Worm (Caenorhabditis elegans) whole organism, L4 larva: ENCODE results near the gene nspa-2.

Experiments
- T20F7.1 ChIP-seq: fragments of 200-800 bp; sonication (Bioruptor generic); optimal IDR thresholded peaks from 2 replicates; lab custom pipeline; 2018; ENCODE audit warnings: mild to moderate bottlenecking, missing genetic modification characterization, missing compliant biosample characterization
- T26A8.4 ChIP-seq: fragments of 200-800 bp; sonication (Bioruptor generic); IDR thresholded peaks from 2 replicates; pipeline ENCODE4 v1.3.6; 2022; ENCODE audit warnings: missing genetic modification characterization, missing compliant biosample characterization
- ZK337.2 ChIP-seq: fragments of 200-800 bp; sonication (Bioruptor generic); IDR thresholded peaks from 2 replicates; pipeline ENCODE4 v1.3.6; 2022; ENCODE audit warnings: missing genetic modification reagents, missing genetic modification characterization, missing compliant biosample characterization
- ZK546.5 ChIP-seq, 2 experiments: sonication (generic microtip); optimal IDR thresholded peaks; 2 replicates each; lab custom pipeline; 2017; ENCODE audit warnings: missing biosample characterization in 2 of 2, missing genetic modification characterization in 2 of 2
- aha-1 ChIP-seq: fragments of 150-350 bp; peaks from one replicate; lab custom pipeline; 2014; ENCODE audit warnings: missing biosample characterization, missing genetic modification characterization
- aly-2 ChIP-seq: sonication (generic microtip); optimal IDR thresholded peaks from 2 replicates; lab custom pipeline; 2018; ENCODE audit warnings: missing biosample characterization, missing genetic modification characterization
- ceh-32 ChIP-seq: sonication (generic microtip); optimal IDR thresholded peaks from 2 replicates; lab custom pipeline; 2016; ENCODE audit warnings: mild to moderate bottlenecking, missing genetic modification characterization, missing compliant biosample characterization; ENCODE audit not compliant: poor library complexity
- ceh-82 ChIP-seq: sonication (generic microtip); optimal IDR thresholded peaks from 2 replicates; lab custom pipeline; 2017; ENCODE audit warnings: missing biosample characterization, missing genetic modification characterization
- ces-1 ChIP-seq: fragments of 150-350 bp; sonication (generic microtip); optimal IDR thresholded peaks from 4 replicates; lab custom pipeline; 2014; ENCODE audit warnings: missing biosample characterization, missing genetic modification reagents, missing genetic modification characterization
- ctbp-1 ChIP-seq: fragments of 200-800 bp; sonication (Bioruptor generic); IDR thresholded peaks from 2 replicates; pipeline ENCODE4 v1.3.6; 2022; ENCODE audit warnings: missing genetic modification reagents, missing genetic modification characterization, missing compliant biosample characterization
- daf-16 ChIP-seq, 3 experiments: sonication (generic microtip); optimal IDR thresholded peaks; 2 replicates each; lab custom pipeline; 2016 to 2017; ENCODE audit warnings: missing genetic modification characterization in 3 of 3, missing genetic modification reagents in 3 of 3, mild to moderate bottlenecking in 2 of 3, missing compliant biosample characterization in 2 of 3, missing biosample characterization in 1 of 3, moderate library complexity in 1 of 3
- daf-8 ChIP-seq: fragments of 200-800 bp; sonication (Bioruptor generic); IDR thresholded peaks from 2 replicates; pipeline ENCODE4 v1.3.6; 2022; ENCODE audit warnings: missing genetic modification characterization, missing compliant biosample characterization
- dmd-6 ChIP-seq: fragments of 200-800 bp; sonication (Bioruptor generic); IDR thresholded peaks from 2 replicates; pipeline ENCODE4 v1.3.6; 2022; ENCODE audit warnings: missing genetic modification reagents, missing genetic modification characterization, missing compliant biosample characterization
- dve-1 ChIP-seq: sonication (generic microtip); optimal IDR thresholded peaks from 2 replicates; lab custom pipeline; 2017; ENCODE audit warnings: antibody characterized with exemption, mild to moderate bottlenecking, missing genetic modification characterization, missing compliant biosample characterization; ENCODE audit not compliant: insufficient read depth
- gei-8 ChIP-seq: fragments of 200-800 bp; sonication (Bioruptor generic); optimal IDR thresholded peaks from 2 replicates; lab custom pipeline; 2018; ENCODE audit warnings: mild to moderate bottlenecking, missing genetic modification characterization, missing compliant biosample characterization
- hif-1 ChIP-seq, 2 experiments: sonication (generic microtip); optimal IDR thresholded peaks; 2 replicates each; lab custom pipeline; 2016 to 2017; ENCODE audit warnings: missing compliant biosample characterization in 2 of 2, missing genetic modification characterization in 2 of 2, missing genetic modification reagents in 2 of 2, missing genotype in 2 of 2, mild to moderate bottlenecking in 1 of 2
- hlh-11 ChIP-seq: fragments of 200-800 bp; sonication (Bioruptor generic); optimal IDR thresholded peaks from 2 replicates; lab custom pipeline; 2018; ENCODE audit warnings: mild to moderate bottlenecking, missing genetic modification characterization, missing compliant biosample characterization
- hlh-30 ChIP-seq: sonication (generic microtip); optimal IDR thresholded peaks from 2 replicates; lab custom pipeline; 2017; ENCODE audit warnings: antibody characterized with exemption, mild to moderate bottlenecking, missing genetic modification characterization, missing compliant biosample characterization; ENCODE audit not compliant: insufficient read depth
- lin-1 ChIP-seq: fragments of 200-800 bp; sonication (Bioruptor generic); IDR thresholded peaks from 2 replicates; pipeline ENCODE4 v1.3.6; 2022; ENCODE audit warnings: missing genetic modification reagents, missing genetic modification characterization, missing compliant biosample characterization
- lin-13 ChIP-seq: fragments of 150-350 bp; optimal IDR thresholded peaks from 2 replicates; lab custom pipeline; 2014; ENCODE audit warnings: missing biosample characterization, missing genetic modification reagents, missing genetic modification characterization
- lin-15B ChIP-seq: fragments of 150-350 bp; sonication (generic microtip); optimal IDR thresholded peaks from 3 replicates; lab custom pipeline; 2014; ENCODE audit warnings: missing biosample characterization, missing genetic modification characterization
- lin-38 ChIP-seq: fragments of 200-800 bp; sonication (Bioruptor generic); IDR thresholded peaks from 2 replicates; pipeline ENCODE4 v1.3.6; 2022; ENCODE audit warnings: missing genetic modification reagents, missing genetic modification characterization, missing compliant biosample characterization
- lsy-2 ChIP-seq, 2 experiments: fragments of 150-350 bp in 1 of 2; sonication (generic microtip) in 1 of 2; optimal IDR thresholded peaks; 2 replicates each; lab custom pipeline; 2014 to 2017; ENCODE audit warnings: missing biosample characterization in 2 of 2, missing genetic modification characterization in 2 of 2
- madf-9 ChIP-seq: fragments of 200-800 bp; sonication (Bioruptor generic); conservative IDR thresholded peaks from 2 replicates; pipeline ENCODE4 v1.3.6; 2022; ENCODE audit warnings: missing genetic modification reagents, missing genetic modification characterization, missing compliant biosample characterization
- mdl-1 ChIP-seq, 2 experiments: fragments of 150-350 bp in 1 of 2; sonication (generic microtip) in 1 of 2; optimal IDR thresholded peaks; 2 replicates each; lab custom pipeline; 2014 to 2017; ENCODE audit warnings: missing biosample characterization in 2 of 2, missing genetic modification characterization in 2 of 2
- mdt-29 ChIP-seq: fragments of 200-800 bp; sonication (Bioruptor generic); IDR thresholded peaks from 2 replicates; pipeline ENCODE4 v1.3.6; 2022; ENCODE audit warnings: missing genetic modification reagents, missing genetic modification characterization, missing compliant biosample characterization
- mep-1 ChIP-seq: fragments of 150-350 bp; sonication (generic microtip); optimal IDR thresholded peaks from 3 replicates; lab custom pipeline; 2014; ENCODE audit warnings: missing biosample characterization, missing genetic modification characterization
- mes-2 ChIP-seq: sonication (generic microtip); optimal IDR thresholded peaks from 2 replicates; lab custom pipeline; 2016; ENCODE audit warnings: missing genotype, mild to moderate bottlenecking, missing genetic modification characterization, missing compliant biosample characterization; ENCODE audit not compliant: poor library complexity, severe bottlenecking
- mxl-2 ChIP-seq: fragments of 200-800 bp; sonication (Bioruptor generic); conservative IDR thresholded peaks from 2 replicates; pipeline ENCODE4 v1.3.6; 2022; ENCODE audit warnings: missing genetic modification reagents, missing genetic modification characterization, missing compliant biosample characterization
- mxl-3 ChIP-seq: fragments of 200-800 bp; sonication (Bioruptor generic); optimal IDR thresholded peaks from 2 replicates; lab custom pipeline; 2018; ENCODE audit warnings: mild to moderate bottlenecking, missing genetic modification characterization, missing compliant biosample characterization
- nhr-102 ChIP-seq: sonication (generic microtip); optimal IDR thresholded peaks from 2 replicates; lab custom pipeline; 2016; ENCODE audit warnings: mild to moderate bottlenecking, missing genetic modification characterization, moderate library complexity, missing compliant biosample characterization
- nhr-11 ChIP-seq: fragments of 150-350 bp; optimal IDR thresholded peaks from 2 replicates; lab custom pipeline; 2014; ENCODE audit warnings: missing biosample characterization, missing genetic modification characterization
- nhr-28 ChIP-seq: fragments of 150-350 bp; optimal IDR thresholded peaks from 2 replicates; lab custom pipeline; 2014; ENCODE audit warnings: missing biosample characterization, missing genetic modification characterization
- nhr-48 ChIP-seq: sonication (generic microtip); optimal IDR thresholded peaks from 2 replicates; lab custom pipeline; 2016; ENCODE audit warnings: mild to moderate bottlenecking, missing genetic modification characterization, missing compliant biosample characterization
- nhr-6 ChIP-seq: fragments of 150-350 bp; optimal IDR thresholded peaks from 2 replicates; lab custom pipeline; 2014; ENCODE audit warnings: missing biosample characterization, missing genetic modification characterization
- nhr-77 ChIP-seq: fragments of 150-350 bp; optimal IDR thresholded peaks from 2 replicates; lab custom pipeline; 2014; ENCODE audit warnings: missing biosample characterization, missing genetic modification characterization
- pha-4 ChIP-seq, 2 experiments: fragments of 150-350 bp in 1 of 2; fragments of 200-800 bp in 1 of 2; sonication (Bioruptor generic) in 1 of 2; IDR thresholded peaks in 1 of 2; optimal IDR thresholded peaks in 1 of 2; 2 replicates each; pipeline versions ENCODE4 v1.3.6 to Lab custom; 2014 to 2022; ENCODE audit warnings: missing genetic modification characterization in 2 of 2, missing genetic modification reagents in 2 of 2, missing biosample characterization in 1 of 2, missing compliant biosample characterization in 1 of 2
- php-3 ChIP-seq: fragments of 200-800 bp; sonication (Bioruptor generic); IDR thresholded peaks from 2 replicates; pipeline ENCODE4 v1.3.6; 2022; ENCODE audit warnings: missing genetic modification reagents, missing genetic modification characterization, missing compliant biosample characterization
- rbr-2 ChIP-seq: sonication (generic microtip); optimal IDR thresholded peaks from 2 replicates; lab custom pipeline; 2016; ENCODE audit warnings: missing genotype, missing genetic modification characterization, missing compliant biosample characterization
- snpc-1.2 ChIP-seq: fragments of 200-800 bp; sonication (Bioruptor generic); IDR thresholded peaks from 2 replicates; pipeline ENCODE4 v1.3.6; 2022; ENCODE audit warnings: missing genetic modification reagents, missing genetic modification characterization, missing compliant biosample characterization
- tag-97 ChIP-seq: fragments of 200-800 bp; sonication (Bioruptor generic); IDR thresholded peaks from 2 replicates; pipeline ENCODE4 v1.3.6; 2022; ENCODE audit warnings: missing genetic modification characterization, missing compliant biosample characterization
- unc-62 ChIP-seq, 3 experiments: fragments of 150-350 bp in 1 of 3; sonication (generic microtip); optimal IDR thresholded peaks in 2 of 3; peaks in 1 of 3; 1 replicate in 1 of 3; 2 replicates in 2 of 3; lab custom pipeline; 2014 to 2017; ENCODE audit warnings: missing biosample characterization in 3 of 3, missing genetic modification characterization in 3 of 3, missing genetic modification reagents in 3 of 3, missing genotype in 1 of 3
- zfp-2 ChIP-seq: sonication (generic microtip); optimal IDR thresholded peaks from 2 replicates; lab custom pipeline; 2016; ENCODE audit warnings: mild to moderate bottlenecking, missing genetic modification characterization, missing compliant biosample characterization

The nspa-2 gene

DNA sequence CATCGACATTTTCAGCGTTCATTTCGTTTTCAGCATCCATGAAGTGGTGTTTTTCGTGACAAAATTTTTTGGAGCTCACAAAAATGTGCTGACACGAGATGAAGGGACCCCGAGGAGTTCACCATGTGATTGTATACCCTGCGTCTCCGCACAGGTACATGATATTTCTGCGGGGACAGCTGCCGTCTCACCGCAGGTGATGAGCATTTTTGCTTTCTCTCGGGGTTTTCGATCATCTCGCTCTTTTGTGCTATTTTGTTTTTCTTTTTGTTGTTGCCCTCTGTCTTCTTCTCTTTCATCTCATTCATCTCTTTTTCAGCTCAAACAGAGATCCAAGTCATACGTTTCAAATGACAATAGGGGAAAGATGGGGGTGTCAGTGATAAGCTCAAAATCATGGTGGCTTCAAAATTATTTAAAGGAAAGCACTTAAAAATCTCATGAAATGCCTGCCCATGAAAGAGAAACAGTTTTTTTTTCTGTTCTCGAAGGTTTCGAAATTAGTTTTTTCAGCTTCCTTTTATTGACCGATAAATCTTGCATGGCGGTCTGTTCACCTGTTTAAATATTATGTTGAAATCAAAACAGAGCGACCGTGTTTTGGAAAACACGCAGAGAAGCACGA lies 43.5 kb upstream of the nspa-2 start, which contains the start of gene ret-1 (continued):
- peak in 1 of 2 experiments; percentile 8 for TF ChIP-seq lsy-2 (tag; optimal IDR thresholded peaks at IDR 0.05; lab: Kevin White, UChicago)
- peak in 1 of 2 experiments; percentile 21 for TF ChIP-seq hif-1 (tag; optimal IDR thresholded peaks at IDR 0.05; lab: Kevin White, UChicago)

DNA sequence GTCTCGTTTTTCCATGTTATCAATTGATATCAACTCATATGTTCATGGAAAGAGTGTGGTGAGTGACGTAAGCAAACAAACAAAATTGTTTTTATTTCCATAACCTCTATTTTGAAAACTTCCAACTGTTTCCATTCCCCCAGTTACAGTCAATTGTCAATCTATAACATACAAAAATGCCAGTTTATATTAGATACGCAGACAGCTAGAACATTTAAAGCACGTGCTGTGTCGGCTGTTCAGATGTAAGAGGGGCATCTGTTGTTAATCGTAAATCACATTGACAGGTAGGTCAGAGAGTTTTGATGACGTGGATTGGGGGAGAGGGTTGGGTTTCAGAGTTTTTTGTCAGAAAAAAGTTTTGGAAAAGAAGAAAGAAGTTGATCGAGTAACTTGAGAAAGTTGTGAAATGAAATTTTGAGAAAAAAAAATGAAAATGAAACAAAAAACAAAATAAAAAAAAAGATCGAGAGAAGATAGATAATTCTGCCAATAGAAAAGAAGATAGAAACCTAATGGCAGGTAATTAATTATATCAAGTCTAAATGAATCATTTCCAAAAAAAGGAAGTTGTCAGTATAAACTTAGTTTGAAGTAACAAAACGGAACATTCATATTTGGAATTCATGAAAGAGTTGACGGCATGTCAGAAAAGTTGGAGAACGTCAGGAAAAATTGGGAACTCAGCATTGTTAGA lies 42.2 kb upstream of the nspa-2 start:
- TF ChIP-seq rbr-2 (peak; percentile 24), unc-62 (GFP tag; optimal IDR thresholded peaks at IDR 0.05 in 1 of 2; lab: Kevin White, UChicago) (peak in 1 of 2 experiments; percentile 99), unc-62 (tag; optimal IDR thresholded peaks at IDR 0.05; lab: Kevin White, UChicago) (peak; percentile 4), snpc-1.2 (no peak), nhr-77 (tag; lab: Kevin White, UChicago) (peak; percentile 53), ceh-32 (tag; lab: Kevin White, UChicago) (no peak), T26A8.4 (peak; percentile 53), lin-13 (GFP tag; lab: Kevin White, UChicago) (peak; percentile 75), ZK337.2 (GFP tag; lab: Robert Waterston, UW) (no peak), ceh-82 (no peak), lin-1 (GFP tag; lab: Robert Waterston, UW) (peak; percentile 67; the same call in 1 of the 2 replicates), pha-4 (GFP tag; IDR thresholded peaks at IDR 0.05; lab: Robert Waterston, UW) (0 out of 2 replicates have a peak, but pooled peaks have one; percentile 8), pha-4 (tag; optimal IDR thresholded peaks at IDR 0.05; lab: Kevin White, UChicago) (peak; percentile 53), hlh-30 (tag; lab: Kevin White, UChicago) (peak; percentile 98), nhr-28 (tag; lab: Kevin White, UChicago) (peak; percentile 75), nhr-6 (peak; percentile 38), gei-8 (GFP tag; lab: Kevin White, UChicago) (peak; percentile 43), nhr-48 (tag; lab: Kevin White, UChicago) (peak; percentile 67), hlh-11 (tag; lab: Kevin White, UChicago) (peak; percentile 96), tag-97 (GFP tag; lab: Robert Waterston, UW) (no peak), daf-16 (GFP tag; optimal IDR thresholded peaks at IDR 0.05; lab: Kevin White, UChicago) (peak in 1 of 2 experiments; percentile 52), daf-16 (tag; optimal IDR thresholded peaks at IDR 0.05; lab: Kevin White, UChicago) (peak; percentile 93), ces-1 (GFP tag; lab: Kevin White, UChicago) (no peak), aly-2 (tag; lab: Kevin White, UChicago) (no peak), lin-15B (tag; lab: Kevin White, UChicago) (no peak), lin-38 (GFP tag; lab: Robert Waterston, UW) (no peak), nhr-102 (peak; percentile 51), php-3 (GFP tag; lab: Robert Waterston, UW) (peak; percentile 90), dmd-6 (GFP tag; lab: Robert Waterston, UW) (peak; percentile 84), daf-8 (GFP tag; lab: Robert Waterston, UW) (no peak), mxl-2 (GFP tag; lab: Robert Waterston, UW) (0 out of 2 replicates have a peak, but pooled peaks have one; percentile 43), hif-1 (tag; optimal IDR thresholded peaks at IDR 0.05; lab: Kevin White, UChicago) (peak in 1 of 2 experiments; percentile 60), nhr-11 (peak; percentile 73), mdt-29 (GFP tag; lab: Robert Waterston, UW) (peak; percentile 87), mes-2 (tag; lab: Kevin White, UChicago) (peak; percentile 44), madf-9 (GFP tag; lab: Robert Waterston, UW) (0 out of 2 replicates have a peak, but pooled peaks have one; percentile 8), mep-1 (tag; lab: Kevin White, UChicago) (peak; percentile 75), mxl-3 (GFP tag; lab: Kevin White, UChicago) (peak; percentile 84), ZK546.5 (tag; optimal IDR thresholded peaks at IDR 0.05; lab: Kevin White, UChicago) (no peak), T20F7.1 (peak; percentile 69), lsy-2 (tag; optimal IDR thresholded peaks at IDR 0.05; lab: Kevin White, UChicago) (peak in 1 of 2 experiments; percentile 67), ctbp-1 (peak; percentile 35; the same call in 1 of the 2 replicates), aha-1 (tag; lab: Kevin White, UChicago) (peak; percentile 75), zfp-2 (tag; lab: Kevin White, UChicago) (no peak), mdl-1 (tag; optimal IDR thresholded peaks at IDR 0.05; lab: Kevin White, UChicago) (peak; percentile 67 to 96), dve-1 (peak; percentile 95)
